Worm (Caenorhabditis elegans) whole organism, L4/young adult: Measurements from ENCODE around the gene T24H10.5.

ENCODE experiments used
- W03F9.2 ChIP-seq: fragments of 150-350 bp; optimal IDR thresholded peaks from 2 replicates; lab custom pipeline; 2014; ENCODE audit warnings: missing biosample characterization, missing genetic modification characterization
- dao-5 ChIP-seq: sonication (generic microtip); optimal IDR thresholded peaks from 2 replicates; lab custom pipeline; 2016; ENCODE audit warnings: missing genotype, missing genetic modification characterization, moderate library complexity, missing compliant biosample characterization
- him-1 ChIP-seq: sonication (generic microtip); optimal IDR thresholded peaks from 2 replicates; lab custom pipeline; 2016; ENCODE audit warnings: missing genotype, missing genetic modification reagents, missing genetic modification characterization, missing compliant biosample characterization

- peak; percentile 90 for TF ChIP-seq W03F9.2 (tag; lab: Kevin White, UChicago)
- TF ChIP-seq him-1 = peak; percentile 41
- no peak for TF ChIP-seq dao-5 (tag; lab: Kevin White, UChicago)
These were observed 43.7 kb upstream of the T24H10.5 start, which contains the start of gene rpl-32 for ce11 chrII:9057035-9057668.
